Worm (Caenorhabditis elegans) whole organism, L1 larva: ENCODE measurements around the gene C15B12.3.

Source experiments
- C16A3.4 ChIP-seq: fragments of 150-350 bp; optimal IDR thresholded peaks from 2 replicates; lab custom pipeline; 2014; ENCODE audit warnings: missing biosample characterization, missing genetic modification characterization
- C34B4.2 ChIP-seq: sonication (generic microtip); optimal IDR thresholded peaks from 2 replicates; lab custom pipeline; 2017; ENCODE audit warnings: mild to moderate bottlenecking, missing genetic modification characterization, missing compliant biosample characterization
- F16B12.6 ChIP-seq: fragments of 150-350 bp; optimal IDR thresholded peaks from 2 replicates; lab custom pipeline; 2014; ENCODE audit warnings: missing biosample characterization, missing genetic modification characterization
- aha-1 ChIP-seq: fragments of 150-350 bp; optimal IDR thresholded peaks from 2 replicates; lab custom pipeline; 2014; ENCODE audit warnings: missing biosample characterization, missing genetic modification characterization
- blmp-1 ChIP-seq: fragments of 150-350 bp; optimal IDR thresholded peaks from 2 replicates; lab custom pipeline; 2014; ENCODE audit warnings: missing biosample characterization, missing genetic modification characterization
- ceh-8 ChIP-seq: fragments of 200-800 bp; sonication (Bioruptor generic); optimal IDR thresholded peaks from 2 replicates; lab custom pipeline; 2018; ENCODE audit warnings: mild to moderate bottlenecking, missing genetic modification characterization, moderate library complexity, missing compliant biosample characterization
- ceh-90 ChIP-seq: sonication (generic microtip); optimal IDR thresholded peaks from 2 replicates; lab custom pipeline; 2016; ENCODE audit warnings: missing genetic modification characterization, missing compliant biosample characterization
- dpl-1 ChIP-seq, 3 experiments: fragments of 150-350 bp in 2 of 3; sonication (generic microtip) in 1 of 3; optimal IDR thresholded peaks; 2 replicates each; lab custom pipeline; 2014 to 2017; ENCODE audit warnings: missing biosample characterization in 3 of 3, missing genetic modification characterization in 3 of 3, missing genetic modification reagents in 3 of 3
- dsc-1 ChIP-seq: sonication (generic microtip); optimal IDR thresholded peaks from 2 replicates; lab custom pipeline; 2016; ENCODE audit warnings: mild to moderate bottlenecking, missing genetic modification characterization, missing compliant biosample characterization
- efl-1 ChIP-seq, 4 experiments: fragments of 150-350 bp; optimal IDR thresholded peaks in 3 of 4; peaks in 1 of 4; 1 replicate in 1 of 4; 2 replicates in 3 of 4; lab custom pipeline; 2014; ENCODE audit warnings: missing biosample characterization in 2 of 4, missing genetic modification characterization in 2 of 4, missing genetic modification reagents in 2 of 4
- egl-13 ChIP-seq: sonication (generic microtip); optimal IDR thresholded peaks from 2 replicates; lab custom pipeline; 2016; ENCODE audit warnings: missing genotype, missing genetic modification reagents, missing genetic modification characterization, missing compliant biosample characterization
- elt-2 ChIP-seq: sonication (generic microtip); optimal IDR thresholded peaks from 2 replicates; lab custom pipeline; 2016; ENCODE audit warnings: missing genetic modification characterization, mild to moderate bottlenecking, inconsistent platforms, missing compliant biosample characterization, missing genetic modification reagents
- fkh-10 ChIP-seq: sonication (generic microtip); optimal IDR thresholded peaks from 2 replicates; lab custom pipeline; 2017; ENCODE audit warnings: missing biosample characterization, missing genetic modification reagents, missing genetic modification characterization
- fkh-4 ChIP-seq: sonication (generic microtip); optimal IDR thresholded peaks from 2 replicates; lab custom pipeline; 2016; ENCODE audit warnings: missing compliant biosample characterization, missing genetic modification characterization, borderline replicate concordance
- fkh-8 ChIP-seq: sonication (generic microtip); optimal IDR thresholded peaks from 2 replicates; lab custom pipeline; 2016; ENCODE audit warnings: mild to moderate bottlenecking, missing genetic modification characterization, missing compliant biosample characterization
- fos-1 ChIP-seq: fragments of 150-350 bp; optimal IDR thresholded peaks from 2 replicates; lab custom pipeline; 2014; ENCODE audit warnings: missing biosample characterization, missing genetic modification characterization
- hpl-2 ChIP-seq: fragments of 150-350 bp; optimal IDR thresholded peaks from 2 replicates; lab custom pipeline; 2014; ENCODE audit warnings: missing biosample characterization, missing genetic modification reagents, missing genetic modification characterization
- isw-1 ChIP-seq: fragments of 200-800 bp; sonication (Bioruptor generic); IDR thresholded peaks from 2 replicates; pipeline ENCODE4 v1.3.6; 2022; ENCODE audit warnings: missing genetic modification characterization, missing compliant biosample characterization
- lin-13 ChIP-seq: fragments of 150-350 bp; optimal IDR thresholded peaks from 2 replicates; lab custom pipeline; 2014; ENCODE audit warnings: missing biosample characterization, missing genetic modification reagents, missing genetic modification characterization
- lin-14 ChIP-seq: fragments of 200-800 bp; sonication (Bioruptor generic); optimal IDR thresholded peaks from 2 replicates; lab custom pipeline; 2018; ENCODE audit warnings: mild to moderate bottlenecking, missing genetic modification characterization, moderate library complexity, missing compliant biosample characterization
- lin-15B ChIP-seq: fragments of 150-350 bp; sonication (generic microtip); optimal IDR thresholded peaks from 3 replicates; lab custom pipeline; 2014; ENCODE audit warnings: missing biosample characterization, missing genetic modification characterization
- lin-35 ChIP-seq, 2 experiments: fragments of 150-350 bp; optimal IDR thresholded peaks; 2 replicates each; lab custom pipeline; 2014; ENCODE audit warnings: missing biosample characterization in 2 of 2, missing genetic modification characterization in 2 of 2, missing genetic modification reagents in 2 of 2
- lsy-2 ChIP-seq, 2 experiments: fragments of 150-350 bp; optimal IDR thresholded peaks; 2 replicates each; lab custom pipeline; 2014; ENCODE audit warnings: missing biosample characterization in 2 of 2, missing genetic modification characterization in 2 of 2
- mef-2 ChIP-seq: fragments of 150-350 bp; optimal IDR thresholded peaks from 2 replicates; lab custom pipeline; 2014; ENCODE audit warnings: missing biosample characterization, missing genetic modification characterization
- nhr-11 ChIP-seq: fragments of 150-350 bp; optimal IDR thresholded peaks from 2 replicates; lab custom pipeline; 2014; ENCODE audit warnings: missing biosample characterization, missing genetic modification characterization
- nhr-12 ChIP-seq: sonication (generic microtip); optimal IDR thresholded peaks from 2 replicates; lab custom pipeline; 2017; ENCODE audit warnings: missing biosample characterization, missing genetic modification characterization
- nhr-19 ChIP-seq: fragments of 200-800 bp; sonication (Bioruptor generic); conservative IDR thresholded peaks from 2 replicates; pipeline ENCODE4 v1.3.6; 2022; ENCODE audit warnings: missing genetic modification characterization, missing compliant biosample characterization
- nhr-237 ChIP-seq: fragments of 150-350 bp; optimal IDR thresholded peaks from 2 replicates; lab custom pipeline; 2014; ENCODE audit warnings: missing biosample characterization, missing genetic modification characterization
- nhr-47 ChIP-seq: sonication (generic microtip); optimal IDR thresholded peaks from 2 replicates; lab custom pipeline; 2016; ENCODE audit warnings: mild to moderate bottlenecking, missing genetic modification characterization, moderate library complexity, missing compliant biosample characterization
- nhr-71 ChIP-seq: sonication (generic microtip); optimal IDR thresholded peaks from 2 replicates; lab custom pipeline; 2016; ENCODE audit warnings: mild to moderate bottlenecking, missing genetic modification characterization, moderate library complexity, missing compliant biosample characterization
- nhr-76 ChIP-seq: sonication (generic microtip); optimal IDR thresholded peaks from 2 replicates; lab custom pipeline; 2017; ENCODE audit warnings: missing biosample characterization, missing genetic modification characterization
- nhr-77 ChIP-seq: fragments of 150-350 bp; optimal IDR thresholded peaks from 2 replicates; lab custom pipeline; 2014; ENCODE audit warnings: missing biosample characterization, missing genetic modification characterization
- pax-3 ChIP-seq: fragments of 200-800 bp; sonication (Bioruptor generic); optimal IDR thresholded peaks from 2 replicates; lab custom pipeline; 2018; ENCODE audit warnings: mild to moderate bottlenecking, missing genetic modification characterization, moderate library complexity, missing compliant biosample characterization
- pqm-1 ChIP-seq: sonication (generic microtip); optimal IDR thresholded peaks from 3 replicates; lab custom pipeline; 2017; ENCODE audit warnings: missing biosample characterization, missing genetic modification characterization
- snu-23 ChIP-seq: sonication (generic microtip); optimal IDR thresholded peaks from 2 replicates; lab custom pipeline; 2016; ENCODE audit warnings: missing genetic modification characterization, missing compliant biosample characterization
- sptf-1 ChIP-seq: fragments of 150-350 bp; optimal IDR thresholded peaks from 2 replicates; lab custom pipeline; 2014; ENCODE audit warnings: missing biosample characterization, missing genetic modification characterization
- sup-37 ChIP-seq: fragments of 200-800 bp; sonication (Bioruptor generic); optimal IDR thresholded peaks from 2 replicates; lab custom pipeline; 2018; ENCODE audit warnings: mild to moderate bottlenecking, missing genetic modification characterization, missing compliant biosample characterization
- swsn-7 ChIP-seq: sonication (generic microtip); optimal IDR thresholded peaks from 2 replicates; lab custom pipeline; 2016; ENCODE audit warnings: missing genetic modification characterization, missing compliant biosample characterization
- unc-30 ChIP-seq: sonication (generic microtip); optimal IDR thresholded peaks from 2 replicates; lab custom pipeline; 2017; ENCODE audit warnings: missing biosample characterization, missing genetic modification characterization
- unc-98 ChIP-seq: fragments of 200-800 bp; sonication (Bioruptor generic); IDR thresholded peaks from 2 replicates; pipeline ENCODE4 v1.3.6; 2022; ENCODE audit warnings: missing genetic modification characterization, missing compliant biosample characterization
- vab-15 ChIP-seq: sonication (generic microtip); optimal IDR thresholded peaks from 2 replicates; lab custom pipeline; 2017; ENCODE audit warnings: missing genotype, mild to moderate bottlenecking, missing genetic modification characterization, missing compliant biosample characterization
- xbp-1 ChIP-seq: sonication (generic microtip); optimal IDR thresholded peaks from 2 replicates; lab custom pipeline; 2016; ENCODE audit warnings: missing genetic modification characterization, missing compliant biosample characterization
- zag-1 ChIP-seq: fragments of 150-350 bp; optimal IDR thresholded peaks from 2 replicates; lab custom pipeline; 2014; ENCODE audit warnings: missing biosample characterization, missing genetic modification characterization
- zip-4 ChIP-seq: fragments of 200-800 bp; sonication (Bioruptor generic); optimal IDR thresholded peaks from 2 replicates; lab custom pipeline; 2018; ENCODE audit warnings: mild to moderate bottlenecking, missing genetic modification characterization, moderate library complexity, missing compliant biosample characterization
- ztf-11 ChIP-seq, 2 experiments: sonication (generic microtip); optimal IDR thresholded peaks; 2 replicates each; lab custom pipeline; 2016 to 2017; ENCODE audit warnings: missing genetic modification characterization in 2 of 2, missing biosample characterization in 1 of 2, missing compliant biosample characterization in 1 of 2
- ztf-4 ChIP-seq: fragments of 150-350 bp; optimal IDR thresholded peaks from 2 replicates; lab custom pipeline; 2014; ENCODE audit warnings: missing biosample characterization, missing genetic modification characterization

The C15B12.3 gene

DNA sequence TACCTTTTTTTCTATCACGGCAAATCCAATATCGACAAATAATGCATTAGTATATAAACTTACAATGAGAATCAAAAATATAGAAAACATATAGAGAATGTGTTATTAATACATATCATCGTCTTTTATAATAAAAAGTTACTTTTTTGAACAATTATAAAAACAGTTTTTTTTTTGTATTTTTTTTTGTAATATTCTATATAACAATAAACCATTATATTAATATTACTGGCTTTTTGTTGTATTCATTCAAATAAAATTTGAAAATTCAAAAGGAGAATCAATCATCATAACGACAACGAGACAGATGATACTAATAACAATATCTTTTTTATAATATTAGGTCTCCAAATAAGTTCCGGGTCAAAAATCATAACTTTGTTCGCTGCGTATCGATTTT, 29.8 kb downstream of the C15B12.3 start, which contains the start of gene K10C2.8:
Gene K10C2.8 (minus strand): TSS at position 101 of the 400 bp plus-strand sequence.
- TF ChIP-seq nhr-71 (tag; lab: Kevin White, UChicago) (no peak), vab-15 (tag; lab: Kevin White, UChicago) (no peak), hpl-2 (GFP tag; lab: Kevin White, UChicago) (no peak), mef-2 (tag; lab: Kevin White, UChicago) (no peak), aha-1 (tag; lab: Kevin White, UChicago) (no peak), zip-4 (no peak), nhr-237 (tag; lab: Kevin White, UChicago) (no peak), C16A3.4 (no peak), C34B4.2 (tag; lab: Kevin White, UChicago) (no peak), elt-2 (tag; lab: Kevin White, UChicago) (no peak), nhr-12 (tag; lab: Kevin White, UChicago) (no peak)

DNA sequence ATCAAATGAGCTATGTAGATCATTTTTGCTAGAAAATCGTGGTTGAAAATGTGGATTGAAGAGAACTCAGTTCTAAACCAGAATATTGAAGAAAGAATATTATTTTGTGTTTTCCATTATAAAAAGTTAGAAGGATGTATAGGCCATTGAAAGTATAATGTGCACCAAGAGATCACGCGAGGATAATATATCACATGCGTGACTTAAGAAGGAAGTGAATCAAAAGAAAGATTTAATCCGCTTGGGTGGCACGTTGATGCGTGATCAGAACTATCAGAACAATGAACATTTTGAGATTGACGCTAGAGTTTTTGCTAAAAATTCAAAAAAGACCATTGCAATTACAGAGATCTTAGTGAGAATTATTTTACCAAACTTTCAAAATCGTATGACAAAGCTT, 31.6 kb downstream of the C15B12.3 start:
- TF ChIP-seq egl-13 (tag; lab: Kevin White, UChicago) (peak; percentile 11), fos-1 (tag; lab: Kevin White, UChicago) (no peak), elt-2 (tag; lab: Kevin White, UChicago) (no peak), ztf-4 (tag; lab: Kevin White, UChicago) (no peak), blmp-1 (no peak), fkh-8 (tag; lab: Kevin White, UChicago) (peak; percentile 66), swsn-7 (tag; lab: Kevin White, UChicago) (no peak), F16B12.6 (tag; lab: Kevin White, UChicago) (no peak), ztf-11 (tag; optimal IDR thresholded peaks at IDR 0.05; lab: Kevin White, UChicago) (no peak), sptf-1 (tag; lab: Kevin White, UChicago) (no peak), hpl-2 (GFP tag; lab: Kevin White, UChicago) (no peak), lin-14 (no peak), dpl-1 (GFP tag; optimal IDR thresholded peaks at IDR 0.05; lab: Kevin White, UChicago) (no peak), isw-1 (GFP tag; lab: Robert Waterston, UW) (no peak), C16A3.4 (no peak), xbp-1 (tag; lab: Kevin White, UChicago) (no peak), nhr-47 (tag; lab: Kevin White, UChicago) (no peak), unc-30 (tag; lab: Kevin White, UChicago) (no peak), nhr-11 (no peak), snu-23 (GFP tag; lab: Kevin White, UChicago) (no peak), pax-3 (tag; lab: Kevin White, UChicago) (peak; percentile 27), dsc-1 (peak; percentile 77), efl-1 (optimal IDR thresholded peaks at IDR 0.05; lab: Kevin White, UChicago) (no peak), efl-1 (GFP tag; optimal IDR thresholded peaks at IDR 0.05 in 1 of 2; lab: Kevin White, UChicago) (no peak), zag-1 (tag; lab: Kevin White, UChicago) (no peak), sup-37 (GFP tag; lab: Kevin White, UChicago) (no peak), nhr-77 (tag; lab: Kevin White, UChicago) (no peak), nhr-71 (tag; lab: Kevin White, UChicago) (peak; percentile 11), fkh-4 (tag; lab: Kevin White, UChicago) (no peak), lin-15B (no peak), lsy-2 (tag; optimal IDR thresholded peaks at IDR 0.05; lab: Kevin White, UChicago) (no peak), ceh-8 (no peak), lin-35 (GFP tag; optimal IDR thresholded peaks at IDR 0.05; lab: Kevin White, UChicago) (no peak), ceh-90 (tag; lab: Kevin White, UChicago) (no peak), zip-4 (no peak), nhr-19 (GFP tag; lab: Robert Waterston, UW) (no peak), vab-15 (tag; lab: Kevin White, UChicago) (no peak), pqm-1 (tag; lab: Kevin White, UChicago) (no peak), unc-98 (GFP tag; lab: Robert Waterston, UW) (no peak), lin-13 (GFP tag; lab: Kevin White, UChicago) (no peak), fkh-10 (GFP tag; lab: Kevin White, UChicago) (no peak), nhr-76 (tag; lab: Kevin White, UChicago) (no peak)
